Worm (Caenorhabditis elegans): ENCODE measurements around the gene C05C10.2.
A peak's percentile ranks its signal among the peaks of the same experiment; 100 is the strongest.

Gene C05C10.2

DNA sequence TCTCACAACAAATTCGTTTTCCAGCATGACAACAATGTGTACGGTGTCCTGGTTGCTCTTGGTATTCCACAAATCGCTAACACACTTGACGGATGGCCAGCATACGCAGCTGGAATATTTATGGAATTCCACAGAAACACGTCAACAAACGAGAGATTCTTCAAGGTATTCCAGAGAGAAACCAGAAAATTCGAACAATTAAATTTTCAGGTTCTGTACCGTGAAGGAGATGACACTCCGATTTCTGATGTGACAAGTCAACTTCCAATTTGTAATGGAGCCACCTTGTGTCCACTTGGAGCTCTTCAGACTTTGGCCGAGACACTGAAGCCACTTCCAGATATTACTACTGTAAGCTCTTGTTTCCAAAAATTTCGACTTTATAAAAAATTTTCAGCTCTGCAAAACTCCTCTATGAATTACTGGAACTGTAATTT lies 11.9 kb downstream of the C05C10.2 start (continued):
- TF ChIP-seq ztf-25 (GFP tag; IDR thresholded peaks at IDR 0.05) (no peak), madf-10 (tag; optimal IDR thresholded peaks at IDR 0.05) (peak; percentile 51), cebp-1 (GFP tag; IDR thresholded peaks at IDR 0.05) (no peak), cebp-1 (tag; optimal IDR thresholded peaks at IDR 0.05) (peak; percentile 41), attf-3 (GFP tag; conservative IDR thresholded peaks at IDR 0.05) (no peak), ztf-28 (GFP tag; IDR thresholded peaks at IDR 0.05) (no peak), Y53G8AR.9 (GFP tag; conservative IDR thresholded peaks at IDR 0.05) (no peak; the same call in 1 of the 2 replicates), bed-2 (GFP tag; IDR thresholded peaks at IDR 0.05) (no peak), nfya-2 (GFP tag; IDR thresholded peaks at IDR 0.05) (no peak), egrh-3 (GFP tag; IDR thresholded peaks at IDR 0.05) (no peak), bed-1 (GFP tag; IDR thresholded peaks at IDR 0.05) (no peak), lir-1 (GFP tag; conservative IDR thresholded peaks at IDR 0.05) (no peak), snpc-1.1 (tag; optimal IDR thresholded peaks at IDR 0.05; ENCODE audit: insufficient read depth) (no peak), mes-4 (tag; optimal IDR thresholded peaks at IDR 0.05) (no peak), Y53F4B.3 (GFP tag; IDR thresholded peaks at IDR 0.05) (no peak), sea-2 (GFP tag; IDR thresholded peaks at IDR 0.05) (no peak), T26A5.8 (tag; optimal IDR thresholded peaks at IDR 0.05) (no peak), zim-3 (tag; optimal IDR thresholded peaks at IDR 0.05) (peak; percentile 8), tlf-1 (GFP tag; optimal IDR thresholded peaks at IDR 0.05) (peak; percentile 64), efl-1 (GFP tag; optimal IDR thresholded peaks at IDR 0.05) (no peak), B0035.1 (tag; optimal IDR thresholded peaks at IDR 0.05) (peak; percentile 71), F33H1.4 (GFP tag; IDR thresholded peaks at IDR 0.05) (no peak), ztf-18 (tag; optimal IDR thresholded peaks at IDR 0.05) (no peak), B0019.2 (GFP tag; conservative IDR thresholded peaks at IDR 0.05) (no peak), ccch-3 (GFP tag; optimal IDR thresholded peaks at IDR 0.05) (no peak), ZK185.1 (tag; optimal IDR thresholded peaks at IDR 0.05; ENCODE audit: poor library complexity, severe bottlenecking) (peak; percentile 59), akir-1 (GFP tag; optimal IDR thresholded peaks at IDR 0.05) (no peak), hmg-20 (GFP tag; IDR thresholded peaks at IDR 0.05) (no peak), Y95B8A.8 (GFP tag; IDR thresholded peaks at IDR 0.05) (no peak), egl-18 (GFP tag; IDR thresholded peaks at IDR 0.05) (no peak), him-1 (tag; optimal IDR thresholded peaks at IDR 0.05) (no peak), ztf-26 (tag; optimal IDR thresholded peaks at IDR 0.05) (peak; percentile 14), Y67H2A.10 (GFP tag; conservative IDR thresholded peaks at IDR 0.05) (no peak), gei-17 (GFP tag; optimal IDR thresholded peaks at IDR 0.05) (no peak), nhr-80 (tag; optimal IDR thresholded peaks at IDR 0.05) (peak; percentile 18), nhr-120 (GFP tag; IDR thresholded peaks at IDR 0.05) (no peak), dpl-1 (GFP tag; optimal IDR thresholded peaks at IDR 0.05) (no peak), F52B5.7 (tag; optimal IDR thresholded peaks at IDR 0.05) (peak; percentile 20), lin-26 (GFP tag; IDR thresholded peaks at IDR 0.05) (peak; percentile 54; the same call in 1 of the 2 replicates), hmg-1.2 (GFP tag; IDR thresholded peaks at IDR 0.05) (no peak), K11D2.4 (GFP tag; IDR thresholded peaks at IDR 0.05) (no peak), ceh-91 (GFP tag; IDR thresholded peaks at IDR 0.05) (no peak), lin-54 (GFP tag; optimal IDR thresholded peaks at IDR 0.05) (no peak), rec-8 (tag; optimal IDR thresholded peaks at IDR 0.05) (no peak), snpc-4 (GFP tag; optimal IDR thresholded peaks at IDR 0.05) (no peak), snpc-4 (tag; optimal IDR thresholded peaks at IDR 0.05) (peak in 1 of 4 experiments; percentile 3), mxl-1 (tag; optimal IDR thresholded peaks at IDR 0.05) (no peak), rcor-1 (GFP tag; IDR thresholded peaks at IDR 0.05) (no peak), attf-6 (GFP tag; IDR thresholded peaks at IDR 0.05) (no peak), lsl-1 (GFP tag; optimal IDR thresholded peaks at IDR 0.05) (no peak)
